Worm (Caenorhabditis elegans) whole organism, L2 larva: ENCODE measurements around the gene nhr-35.

ENCODE experiments used
- C34F6.9 ChIP-seq: fragments of 150-350 bp; optimal IDR thresholded peaks from 2 replicates; lab custom pipeline; 2014; ENCODE audit warnings: missing biosample characterization, missing genetic modification characterization
- F13H6.1 ChIP-seq: sonication (generic microtip); optimal IDR thresholded peaks from 2 replicates; lab custom pipeline; 2016; ENCODE audit warnings: missing genetic modification characterization, missing compliant biosample characterization
- R02D3.7 ChIP-seq: fragments of 150-350 bp; optimal IDR thresholded peaks from 2 replicates; lab custom pipeline; 2014; ENCODE audit warnings: missing biosample characterization, missing genetic modification characterization
- Y55F3AM.14 ChIP-seq: fragments of 200-800 bp; sonication (Bioruptor generic); optimal IDR thresholded peaks from 2 replicates; lab custom pipeline; 2018; ENCODE audit warnings: mild to moderate bottlenecking, missing genetic modification characterization, missing compliant biosample characterization
- ZK546.5 ChIP-seq: sonication (generic microtip); optimal IDR thresholded peaks from 2 replicates; lab custom pipeline; 2017; ENCODE audit warnings: missing biosample characterization, missing genetic modification characterization
- alr-1 ChIP-seq: fragments of 150-350 bp; optimal IDR thresholded peaks from 2 replicates; lab custom pipeline; 2014; ENCODE audit warnings: missing biosample characterization, missing genetic modification characterization
- aly-2 ChIP-seq: fragments of 150-350 bp; optimal IDR thresholded peaks from 2 replicates; lab custom pipeline; 2014; ENCODE audit warnings: missing biosample characterization, missing genetic modification characterization
- ama-1 ChIP-seq: fragments of 150-350 bp; optimal IDR thresholded peaks from 2 replicates; lab custom pipeline; 2018; ENCODE audit warnings: inconsistent platforms
- blmp-1 ChIP-seq: sonication (generic microtip); optimal IDR thresholded peaks from 2 replicates; lab custom pipeline; 2017; ENCODE audit warnings: missing genetic modification characterization, mild to moderate bottlenecking, missing compliant biosample characterization, antibody characterized with exemption, moderate library complexity; ENCODE audit not compliant: insufficient read depth
- ceh-82 ChIP-seq: fragments of 150-350 bp; optimal IDR thresholded peaks from 2 replicates; lab custom pipeline; 2014; ENCODE audit warnings: missing biosample characterization, missing genetic modification characterization
- crh-2 ChIP-seq: sonication (generic microtip); optimal IDR thresholded peaks from 2 replicates; lab custom pipeline; 2017; ENCODE audit warnings: missing biosample characterization, missing genetic modification characterization
- elt-3 ChIP-seq: sonication (generic microtip); optimal IDR thresholded peaks from 2 replicates; lab custom pipeline; 2017; ENCODE audit warnings: missing biosample characterization, missing genetic modification characterization
- fos-1 ChIP-seq: fragments of 150-350 bp; optimal IDR thresholded peaks from 2 replicates; lab custom pipeline; 2014; ENCODE audit warnings: missing biosample characterization, missing genetic modification characterization
- gmeb-1 ChIP-seq: fragments of 150-350 bp; optimal IDR thresholded peaks from 2 replicates; lab custom pipeline; 2014; ENCODE audit warnings: missing biosample characterization, missing genetic modification characterization
- lin-11 ChIP-seq: fragments of 150-350 bp; sonication (generic microtip); optimal IDR thresholded peaks from 2 replicates; lab custom pipeline; 2014; ENCODE audit warnings: missing biosample characterization, missing genetic modification characterization, inconsistent platforms, mixed read lengths
- lin-13 ChIP-seq: fragments of 150-350 bp; optimal IDR thresholded peaks from 2 replicates; lab custom pipeline; 2014; ENCODE audit warnings: missing biosample characterization, missing genetic modification reagents, missing genetic modification characterization
- lin-39 ChIP-seq: fragments of 150-350 bp; optimal IDR thresholded peaks from 2 replicates; lab custom pipeline; 2014; ENCODE audit warnings: missing biosample characterization, missing genetic modification reagents, missing genetic modification characterization
- lsy-2 ChIP-seq, 2 experiments: fragments of 150-350 bp in 1 of 2; sonication (generic microtip) in 1 of 2; optimal IDR thresholded peaks; 2 replicates each; lab custom pipeline; 2014 to 2017; ENCODE audit warnings: missing biosample characterization in 2 of 2, missing genetic modification characterization in 2 of 2
- mbf-1 ChIP-seq: sonication (generic microtip); optimal IDR thresholded peaks from 2 replicates; lab custom pipeline; 2017; ENCODE audit warnings: missing biosample characterization, missing genetic modification characterization
- mdl-1 ChIP-seq, 2 experiments: fragments of 150-350 bp in 1 of 2; sonication (generic microtip) in 1 of 2; optimal IDR thresholded peaks; 2 replicates each; lab custom pipeline; 2017; ENCODE audit warnings: missing biosample characterization in 2 of 2, missing genetic modification characterization in 2 of 2
- nhr-10 ChIP-seq: sonication (generic microtip); optimal IDR thresholded peaks from 2 replicates; lab custom pipeline; 2017; ENCODE audit warnings: missing biosample characterization, missing genetic modification characterization
- nhr-11 ChIP-seq: fragments of 150-350 bp; optimal IDR thresholded peaks from 2 replicates; lab custom pipeline; 2014; ENCODE audit warnings: missing biosample characterization, missing genetic modification characterization
- nhr-129 ChIP-seq: fragments of 150-350 bp; optimal IDR thresholded peaks from 2 replicates; lab custom pipeline; 2014; ENCODE audit warnings: missing biosample characterization, missing genetic modification characterization
- nhr-21 ChIP-seq: fragments of 150-350 bp; optimal IDR thresholded peaks from 2 replicates; lab custom pipeline; 2014; ENCODE audit warnings: missing biosample characterization, missing genetic modification characterization
- nhr-23 ChIP-seq: fragments of 150-350 bp; optimal IDR thresholded peaks from 2 replicates; lab custom pipeline; 2014; ENCODE audit warnings: missing biosample characterization, missing genetic modification reagents, missing genetic modification characterization
- nhr-237 ChIP-seq: fragments of 150-350 bp; optimal IDR thresholded peaks from 2 replicates; lab custom pipeline; 2014; ENCODE audit warnings: missing biosample characterization, missing genetic modification characterization
- nhr-25 ChIP-seq: fragments of 150-350 bp; sonication (generic microtip); optimal IDR thresholded peaks from 3 replicates; lab custom pipeline; 2014; ENCODE audit warnings: missing biosample characterization, missing genetic modification characterization
- nhr-6 ChIP-seq: fragments of 150-350 bp; optimal IDR thresholded peaks from 2 replicates; lab custom pipeline; 2014; ENCODE audit warnings: missing biosample characterization, missing genetic modification characterization
- nhr-77 ChIP-seq: fragments of 150-350 bp; optimal IDR thresholded peaks from 2 replicates; lab custom pipeline; 2014; ENCODE audit warnings: missing biosample characterization, missing genetic modification characterization
- sem-4 ChIP-seq: fragments of 150-350 bp; optimal IDR thresholded peaks from 2 replicates; lab custom pipeline; 2014; ENCODE audit warnings: missing biosample characterization, missing genetic modification reagents, missing genetic modification characterization
- skn-1 ChIP-seq: sonication (generic microtip); optimal IDR thresholded peaks from 2 replicates; lab custom pipeline; 2017; ENCODE audit warnings: missing biosample characterization, missing genetic modification characterization
- sma-3 ChIP-seq: sonication (generic microtip); optimal IDR thresholded peaks from 2 replicates; lab custom pipeline; 2016; ENCODE audit warnings: missing genetic modification reagents, missing genetic modification characterization, missing compliant biosample characterization
- sma-9 ChIP-seq, 2 experiments: fragments of 150-350 bp in 1 of 2; sonication (generic microtip) in 1 of 2; optimal IDR thresholded peaks; 2 replicates each; lab custom pipeline; 2014 to 2016; ENCODE audit warnings: missing genetic modification characterization in 2 of 2, mild to moderate bottlenecking in 1 of 2, missing biosample characterization in 1 of 2, missing compliant biosample characterization in 1 of 2, missing genetic modification reagents in 1 of 2, moderate library complexity in 1 of 2
- snpc-4 ChIP-seq: fragments of 150-350 bp; optimal IDR thresholded peaks from 2 replicates; lab custom pipeline; 2014; ENCODE audit warnings: missing biosample characterization, missing genetic modification characterization
- unc-39 ChIP-seq: fragments of 150-350 bp; optimal IDR thresholded peaks from 2 replicates; lab custom pipeline; 2014; ENCODE audit warnings: missing biosample characterization, missing genetic modification characterization
- unc-55 ChIP-seq: fragments of 150-350 bp; sonication (generic microtip); optimal IDR thresholded peaks from 3 replicates; lab custom pipeline; 2014; ENCODE audit warnings: missing biosample characterization, missing genetic modification reagents, missing genetic modification characterization
- zag-1 ChIP-seq: fragments of 150-350 bp; optimal IDR thresholded peaks from 2 replicates; lab custom pipeline; 2014; ENCODE audit warnings: missing biosample characterization, missing genetic modification characterization
- ztf-4 ChIP-seq: fragments of 150-350 bp; optimal IDR thresholded peaks from 2 replicates; lab custom pipeline; 2014; ENCODE audit warnings: missing biosample characterization, missing genetic modification characterization

nhr-35 gene

DNA sequence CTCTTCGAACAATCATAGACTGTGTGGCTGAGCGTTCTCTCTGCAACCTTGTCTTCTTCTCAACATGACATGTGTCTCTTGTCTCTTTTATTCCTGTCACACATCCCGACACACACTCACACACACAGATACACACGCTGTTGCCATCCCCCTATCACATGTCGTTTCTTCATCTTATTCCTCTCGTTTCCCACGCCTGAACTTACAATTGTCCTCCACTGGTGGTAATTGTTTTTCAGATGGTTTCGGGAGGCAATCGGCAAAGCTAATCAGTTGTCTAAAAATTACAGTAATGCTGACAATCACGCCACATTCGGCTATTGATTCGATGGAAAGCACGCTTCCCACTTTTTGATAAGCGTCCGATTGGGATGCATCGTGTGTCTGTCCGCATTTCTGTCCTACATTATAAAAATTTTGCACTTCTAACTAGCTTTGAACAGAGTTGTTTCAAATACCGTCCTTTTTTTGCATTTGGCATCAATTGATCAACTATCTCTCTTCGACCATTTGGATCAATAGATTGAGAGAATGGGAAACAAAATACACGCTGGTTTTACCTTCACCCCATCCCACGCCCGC lies at the start of gene nhr-35:
Gene nhr-35 (plus strand): TSS at position 532 of the 582 bp plus-strand sequence.
- TF ChIP-seq zag-1 (no peak), R02D3.7 (no peak), gmeb-1 (tag; lab: Kevin White, UChicago) (peak; percentile 63), blmp-1 (tag; lab: Kevin White, UChicago) (peak; percentile 60), nhr-11 (tag; lab: Kevin White, UChicago) (no peak), aly-2 (tag; lab: Kevin White, UChicago) (no peak), nhr-25 (peak; percentile 87), sma-3 (GFP tag; lab: Kevin White, UChicago) (peak; percentile 71), alr-1 (no peak), F13H6.1 (tag; lab: Kevin White, UChicago) (peak; percentile 82), lin-39 (no peak), nhr-21 (tag; lab: Kevin White, UChicago) (peak; percentile 88), ceh-82 (tag; lab: Kevin White, UChicago) (no peak), Y55F3AM.14 (GFP tag; lab: Kevin White, UChicago) (peak; percentile 34), fos-1 (tag; lab: Kevin White, UChicago) (peak; percentile 66), C34F6.9 (tag; lab: Kevin White, UChicago) (peak; percentile 62), nhr-6 (peak; percentile 39), lin-11 (tag; lab: Kevin White, UChicago) (no peak), nhr-23 (tag; lab: Kevin White, UChicago) (no peak), ama-1 (lab: Kevin White, UChicago) (peak; percentile 3), nhr-237 (tag; lab: Kevin White, UChicago) (no peak), nhr-77 (tag; lab: Kevin White, UChicago) (no peak), crh-2 (tag; lab: Kevin White, UChicago) (peak; percentile 57), ZK546.5 (tag; lab: Kevin White, UChicago) (no peak), ztf-4 (tag; lab: Kevin White, UChicago) (peak; percentile 23), nhr-10 (tag; lab: Kevin White, UChicago) (peak; percentile 18), unc-39 (tag; lab: Kevin White, UChicago) (no peak), mbf-1 (tag; lab: Kevin White, UChicago) (no peak), snpc-4 (tag; lab: Kevin White, UChicago) (no peak), sem-4 (tag; lab: Kevin White, UChicago) (no peak), mdl-1 (tag; optimal IDR thresholded peaks at IDR 0.05; lab: Kevin White, UChicago) (peak; percentile 50 to 57), sma-9 (GFP tag; optimal IDR thresholded peaks at IDR 0.05; lab: Kevin White, UChicago) (peak; percentile 95), sma-9 (tag; optimal IDR thresholded peaks at IDR 0.05; lab: Kevin White, UChicago) (no peak), nhr-129 (tag; lab: Kevin White, UChicago) (peak; percentile 94), lsy-2 (tag; optimal IDR thresholded peaks at IDR 0.05; lab: Kevin White, UChicago) (peak in 1 of 2 experiments; percentile 57), lin-13 (no peak), skn-1 (tag; lab: Kevin White, UChicago) (no peak)

DNA sequence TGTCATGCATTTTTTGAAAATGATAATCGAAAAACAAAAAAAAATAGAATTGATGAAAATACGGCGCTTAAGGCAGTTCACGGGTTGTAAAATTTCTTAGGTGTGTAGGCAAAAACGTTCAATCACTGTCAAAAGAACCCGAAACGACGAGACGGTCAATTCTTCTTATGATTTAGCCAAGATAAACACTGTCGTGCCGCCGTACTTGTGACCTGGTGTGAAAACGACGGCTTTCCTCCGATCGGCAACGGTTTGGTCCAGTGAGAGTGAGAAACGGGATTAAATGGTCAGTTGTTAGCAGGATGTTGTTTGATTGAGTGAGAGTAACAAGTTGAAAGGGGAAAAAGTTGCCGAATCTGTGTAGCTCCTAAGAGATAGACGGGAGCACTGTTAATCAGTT lies 48.4 kb upstream of the nhr-35 start:
- TF ChIP-seq blmp-1 (tag; lab: Kevin White, UChicago) (peak; percentile 5), fos-1 (tag; lab: Kevin White, UChicago) (peak; percentile 15), zag-1 (no peak), nhr-129 (tag; lab: Kevin White, UChicago) (peak; percentile 5)

DNA sequence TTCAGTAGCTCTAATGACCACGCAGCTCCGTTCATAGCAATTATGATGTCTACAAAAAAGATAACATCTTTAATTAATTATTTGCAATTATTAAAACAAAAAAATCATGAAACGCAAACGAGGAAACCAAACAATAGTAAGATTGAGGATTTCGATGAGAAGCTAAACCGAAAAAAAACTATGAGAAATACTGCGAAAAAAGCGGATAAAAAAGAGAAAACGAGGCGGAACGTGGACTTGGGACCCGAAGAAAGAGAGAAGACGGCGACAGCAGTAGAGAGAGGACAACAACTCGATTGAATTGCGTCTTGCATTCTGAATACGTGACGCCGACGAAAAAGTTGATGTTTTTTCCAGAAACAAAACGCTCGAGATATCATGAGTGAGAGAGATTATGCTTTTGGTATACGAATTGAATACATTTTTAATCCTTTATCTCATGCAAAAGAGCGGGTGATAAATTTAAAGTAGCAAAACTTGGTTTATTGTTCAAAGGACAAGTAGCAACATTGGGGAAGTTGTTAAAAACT lies 43.6 kb upstream of the nhr-35 start, which contains the start of gene ncr-1:
Gene ncr-1 (minus strand): TSS at position 51 of the 530 bp plus-strand sequence.
- TF ChIP-seq elt-3 (tag; lab: Kevin White, UChicago) (no peak), nhr-21 (tag; lab: Kevin White, UChicago) (no peak), unc-55 (GFP tag; lab: Kevin White, UChicago) (peak; percentile 56), lsy-2 (tag; optimal IDR thresholded peaks at IDR 0.05; lab: Kevin White, UChicago) (no peak), C34F6.9 (tag; lab: Kevin White, UChicago) (peak; percentile 12), blmp-1 (tag; lab: Kevin White, UChicago) (no peak)
